Worm (Caenorhabditis elegans): Measurements from ENCODE around the gene clec-34.

ce11 chrV:16735518-16735917 is at the start of gene clec-34, which contains the start of gene clec-38:
- TF ChIP-seq fkh-10 (GFP tag; optimal IDR thresholded peaks at IDR 0.05): no peak
- TF ChIP-seq R02D3.7 (tag; optimal IDR thresholded peaks at IDR 0.05): no peak

All from whole organism, L3 larva.